Worm (Caenorhabditis elegans): ENCODE results near the gene ifg-1.

Gene ifg-1

DNA sequence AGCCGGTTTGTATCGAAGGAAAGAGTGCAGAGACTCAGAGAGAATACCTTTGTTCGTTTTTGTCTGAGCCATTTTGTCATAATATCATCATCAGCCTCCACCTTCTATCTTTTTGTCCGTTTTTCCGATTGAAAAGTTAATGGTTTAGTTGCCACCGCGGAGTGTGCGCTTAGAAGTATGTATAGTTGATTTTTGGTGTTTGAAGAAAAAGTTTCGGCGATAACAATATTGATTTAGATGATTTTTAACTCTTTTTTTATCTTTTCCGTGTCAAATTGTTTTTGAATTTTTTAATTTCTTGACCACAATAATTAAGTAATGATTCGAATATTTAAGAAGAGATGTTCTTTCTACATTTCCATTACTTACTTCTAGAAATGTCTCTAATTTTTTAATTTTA lies 11.4 kb upstream of the ifg-1 start:
- TF ChIP-seq pqm-1 (tag; optimal IDR thresholded peaks at IDR 0.05), result peak; percentile 40
- TF ChIP-seq unc-62 (GFP tag; optimal IDR thresholded peaks at IDR 0.05 in 1 of 2), result no peak
- no peak for TF ChIP-seq unc-62 (tag; optimal IDR thresholded peaks at IDR 0.05)
- TF ChIP-seq set-16 (GFP tag; IDR thresholded peaks at IDR 0.05), result no peak
- TF ChIP-seq tra-1 (GFP tag; IDR thresholded peaks at IDR 0.05), result no peak
- TF ChIP-seq dmd-9 (GFP tag; IDR thresholded peaks at IDR 0.05), result no peak
- TF ChIP-seq mep-1 (tag; optimal IDR thresholded peaks at IDR 0.05), result no peak
- TF ChIP-seq lin-13 (GFP tag; optimal IDR thresholded peaks at IDR 0.05), result no peak
- no peak for TF ChIP-seq Y75B8A.6 (GFP tag; IDR thresholded peaks at IDR 0.05)
- TF ChIP-seq hlh-11 (tag; optimal IDR thresholded peaks at IDR 0.05), result no peak
- no peak for TF ChIP-seq daf-16 (GFP tag; optimal IDR thresholded peaks at IDR 0.05)
- TF ChIP-seq daf-16 (tag; optimal IDR thresholded peaks at IDR 0.05), result peak; percentile 2
- TF ChIP-seq fkh-10 (GFP tag; optimal IDR thresholded peaks at IDR 0.05), result no peak
- peak; percentile 59 for TF ChIP-seq nhr-28 (tag; optimal IDR thresholded peaks at IDR 0.05)
- TF ChIP-seq ztf-11 (tag; optimal IDR thresholded peaks at IDR 0.05), result no peak
- TF ChIP-seq egl-43 (GFP tag; IDR thresholded peaks at IDR 0.05), result no peak
- TF ChIP-seq zip-2 (tag; optimal IDR thresholded peaks at IDR 0.05), result no peak

DNA sequence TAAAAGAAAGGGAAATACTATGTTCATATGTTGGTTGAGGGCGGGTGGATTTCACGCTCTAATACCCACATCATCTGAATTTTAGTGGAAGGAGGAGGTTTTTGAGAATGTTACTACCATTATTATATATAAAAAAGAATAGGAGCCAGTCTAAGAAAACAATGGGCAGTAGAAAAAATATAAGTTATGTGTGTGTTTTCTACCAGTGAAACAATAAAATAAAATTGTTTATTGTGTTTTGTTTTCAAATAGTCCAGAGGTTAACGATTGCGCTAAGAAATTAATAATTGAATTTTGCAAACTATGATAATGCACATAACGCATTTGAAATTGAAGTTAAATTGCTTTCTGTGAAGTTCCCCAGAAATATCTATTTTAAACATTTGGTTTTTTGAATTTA lies 7.5 kb upstream of the ifg-1 start, which contains the start of gene M110.8:
Gene M110.8, minus strand, starts transcription at position 101 of the 400 bp plus-strand sequence.
- TF ChIP-seq madf-9 (GFP tag; conservative IDR thresholded peaks at IDR 0.05) (no peak), T20F7.1 (GFP tag; optimal IDR thresholded peaks at IDR 0.05) (no peak), mes-2 (tag; optimal IDR thresholded peaks at IDR 0.05; ENCODE audit: poor library complexity, severe bottlenecking) (no peak), lsy-2 (tag; optimal IDR thresholded peaks at IDR 0.05) (no peak)

DNA sequence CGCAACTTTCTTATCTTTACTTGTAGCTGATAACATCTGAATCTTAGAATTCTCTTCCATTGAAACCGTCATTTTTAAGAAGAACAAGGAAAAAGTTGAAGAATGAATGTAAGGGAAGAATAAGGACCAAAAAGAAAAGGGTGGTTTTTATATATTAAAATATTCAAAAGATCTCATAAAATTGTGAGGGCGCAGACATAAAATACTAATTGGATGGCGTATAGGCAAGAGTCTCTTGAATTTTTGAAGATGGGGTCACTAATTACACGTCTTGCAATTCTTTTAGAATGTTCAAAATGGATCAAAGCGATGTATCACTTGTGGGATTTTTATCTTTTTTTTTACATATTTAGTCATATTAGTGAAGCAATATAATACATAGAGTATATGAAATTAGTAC lies 4.3 kb upstream of the ifg-1 start, which contains the start of gene twk-3:
Gene twk-3, minus strand, starts transcription at position 101 of the 400 bp plus-strand sequence.
- TF ChIP-seq spr-1 (tag; optimal IDR thresholded peaks at IDR 0.05), result no peak
- no peak for TF ChIP-seq daf-12 (tag; optimal IDR thresholded peaks at IDR 0.05)
- TF ChIP-seq ZK337.2 (GFP tag; IDR thresholded peaks at IDR 0.05), result no peak
- no peak for TF ChIP-seq ztf-7 (tag; optimal IDR thresholded peaks at IDR 0.05)
- TF ChIP-seq dmd-6 (GFP tag; IDR thresholded peaks at IDR 0.05), result no peak
- no peak for TF ChIP-seq fkh-10 (GFP tag; optimal IDR thresholded peaks at IDR 0.05)
- TF ChIP-seq aly-2 (tag; optimal IDR thresholded peaks at IDR 0.05), result no peak
- TF ChIP-seq nhr-28 (tag; optimal IDR thresholded peaks at IDR 0.05), result no peak
- no peak for TF ChIP-seq lin-39 (tag; optimal IDR thresholded peaks at IDR 0.05)
- TF ChIP-seq mep-1 (tag; optimal IDR thresholded peaks at IDR 0.05), result no peak
- TF ChIP-seq pqm-1 (tag; optimal IDR thresholded peaks at IDR 0.05), result no peak
- TF ChIP-seq R02D3.7 (tag; optimal IDR thresholded peaks at IDR 0.05), result no peak
- TF ChIP-seq ctbp-1 (GFP tag; IDR thresholded peaks at IDR 0.05), result no peak
- TF ChIP-seq zfp-2 (tag; optimal IDR thresholded peaks at IDR 0.05), result no peak

DNA sequence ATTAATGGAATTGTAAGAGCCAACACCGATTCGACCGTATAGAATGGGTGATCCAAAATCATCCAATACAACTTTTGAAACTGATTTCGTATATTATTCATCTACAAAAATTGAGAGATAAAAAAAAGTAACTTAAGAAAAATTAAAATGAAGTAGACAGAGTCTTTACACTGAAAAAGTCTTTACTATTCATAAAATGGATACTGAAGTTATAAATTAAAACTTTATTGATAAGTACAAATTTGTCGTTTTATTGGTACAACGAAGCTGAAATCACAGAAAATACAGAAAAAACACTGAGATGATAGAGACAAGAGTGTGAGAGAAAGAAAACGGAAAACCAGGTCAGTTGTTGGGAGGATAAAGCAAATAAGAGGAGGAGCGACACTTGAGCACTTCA lies 2.7 kb upstream of the ifg-1 start, which contains the start of gene M110.10:
Gene M110.10, minus strand, starts transcription at position 101 of the 400 bp plus-strand sequence.
- no peak for TF ChIP-seq lin-13 (GFP tag; optimal IDR thresholded peaks at IDR 0.05)
- no peak for TF ChIP-seq nhr-42 (GFP tag; IDR thresholded peaks at IDR 0.05)
- TF ChIP-seq unc-62 (GFP tag; optimal IDR thresholded peaks at IDR 0.05 in 1 of 2), result peak in 1 of 2 experiments; percentile 71
- no peak for TF ChIP-seq unc-62 (tag; optimal IDR thresholded peaks at IDR 0.05)
- TF ChIP-seq nhr-41 (GFP tag; IDR thresholded peaks at IDR 0.05), result no peak
- TF ChIP-seq R02D3.7 (tag; optimal IDR thresholded peaks at IDR 0.05), result no peak
- no peak for TF ChIP-seq nhr-10 (tag; optimal IDR thresholded peaks at IDR 0.05)
- TF ChIP-seq dmd-9 (GFP tag; IDR thresholded peaks at IDR 0.05), result no peak
- no peak for TF ChIP-seq ztf-11 (tag; optimal IDR thresholded peaks at IDR 0.05)
- TF ChIP-seq aha-1 (tag), result peak; percentile 6
- TF ChIP-seq tag-97 (GFP tag; IDR thresholded peaks at IDR 0.05), result no peak
- TF ChIP-seq set-16 (GFP tag; IDR thresholded peaks at IDR 0.05), result no peak
